Worm (Caenorhabditis elegans): ENCODE results near the gene plc-4.

plc-4 gene

DNA sequence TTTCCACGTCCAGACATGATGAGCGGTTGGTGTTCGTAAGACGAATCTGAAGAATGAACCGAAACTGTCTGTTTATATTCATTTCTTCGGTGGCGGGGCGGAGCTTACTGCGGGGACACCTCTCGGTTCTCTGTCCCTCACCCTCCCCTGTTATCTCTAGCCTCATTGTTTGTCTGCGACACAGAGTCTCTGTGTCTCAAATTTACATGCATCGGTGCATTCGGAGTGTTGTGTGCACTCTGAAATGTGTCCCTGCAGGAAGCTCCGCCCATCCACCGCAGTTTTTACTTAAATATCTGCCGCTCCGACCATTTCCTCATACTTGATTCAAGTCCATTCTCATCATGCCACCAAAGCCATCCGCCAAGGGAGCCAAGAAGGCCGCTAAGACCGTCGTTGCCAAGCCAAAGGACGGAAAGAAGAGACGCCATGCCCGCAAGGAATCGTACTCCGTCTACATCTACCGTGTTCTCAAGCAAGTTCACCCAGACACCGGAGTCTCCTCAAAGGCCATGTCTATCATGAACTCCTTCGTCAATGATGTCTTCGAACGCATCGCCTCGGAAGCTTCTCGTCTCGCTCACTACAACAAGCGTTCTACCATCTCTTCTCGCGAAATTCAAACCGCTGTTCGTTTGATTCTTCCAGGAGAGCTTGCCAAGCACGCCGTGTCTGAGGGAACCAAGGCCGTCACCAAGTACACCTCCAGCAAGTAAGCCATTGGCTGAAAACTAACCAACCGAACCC lies 26.1 kb downstream of the plc-4 start, which contains the start of the genes his-61 and his-62 (continued):
- TF ChIP-seq ceh-63 (GFP tag; optimal IDR thresholded peaks at IDR 0.05) = no peak
- no peak for TF ChIP-seq egl-13 (tag; optimal IDR thresholded peaks at IDR 0.05)

DNA sequence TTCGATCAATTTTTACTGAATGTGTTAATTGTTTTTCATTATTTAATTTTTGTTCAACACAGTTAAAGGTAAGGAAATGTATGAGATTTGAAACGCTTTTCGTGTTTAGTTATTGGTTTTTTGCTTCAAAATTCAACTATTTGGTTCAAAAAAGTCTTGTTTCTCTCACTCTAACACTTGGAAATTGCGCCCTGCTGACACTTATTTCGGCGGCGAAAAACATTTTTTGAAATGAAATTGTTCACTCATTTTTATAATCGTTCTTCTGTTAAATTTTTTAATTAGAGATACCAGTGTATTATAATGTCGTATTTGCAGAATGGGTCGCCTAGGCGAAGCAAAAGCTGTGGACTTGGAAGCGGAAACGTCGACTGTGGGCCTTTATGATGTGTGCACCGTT lies 34.3 kb downstream of the plc-4 start, which contains the start of gene rod-1:
Gene rod-1, plus strand, starts transcription at position 319 of the 400 bp plus-strand sequence.
- TF ChIP-seq grh-1 (GFP tag; IDR thresholded peaks at IDR 0.05) = no peak
- TF ChIP-seq lin-15B (tag; optimal IDR thresholded peaks at IDR 0.05) = no peak
- no peak for TF ChIP-seq Y116A8C.19 (tag; optimal IDR thresholded peaks at IDR 0.05; ENCODE audit: borderline replicate concordance)
- TF ChIP-seq skn-1 (tag; optimal IDR thresholded peaks at IDR 0.05) = peak; percentile 3
- TF ChIP-seq tlp-1 (tag; optimal IDR thresholded peaks at IDR 0.05) = no peak
- TF ChIP-seq ztf-11 (tag; optimal IDR thresholded peaks at IDR 0.05) = no peak
- peak; percentile 65 to 72 for TF ChIP-seq efl-1 (optimal IDR thresholded peaks at IDR 0.05)
- TF ChIP-seq efl-1 (GFP tag; optimal IDR thresholded peaks at IDR 0.05 in 1 of 2) = peak; percentile 79 to 97
- TF ChIP-seq lin-35 (GFP tag; optimal IDR thresholded peaks at IDR 0.05) = peak; percentile 63 to 89
- TF ChIP-seq mdl-1 (tag; optimal IDR thresholded peaks at IDR 0.05) = no peak
- TF ChIP-seq unc-130 (tag; optimal IDR thresholded peaks at IDR 0.05) = no peak
- TF ChIP-seq C04F5.9 (tag; optimal IDR thresholded peaks at IDR 0.05) = no peak
- peak in 1 of 2 experiments; percentile 69 for TF ChIP-seq lsy-2 (tag; optimal IDR thresholded peaks at IDR 0.05)
- no peak for TF ChIP-seq lin-39 (tag; optimal IDR thresholded peaks at IDR 0.05)
- no peak for TF ChIP-seq egl-13 (tag; optimal IDR thresholded peaks at IDR 0.05)
- TF ChIP-seq nhr-47 (tag; optimal IDR thresholded peaks at IDR 0.05) = no peak
- no peak for TF ChIP-seq unc-62 (GFP tag; optimal IDR thresholded peaks at IDR 0.05)
- TF ChIP-seq ceh-63 (GFP tag; optimal IDR thresholded peaks at IDR 0.05) = no peak
- peak; percentile 31 to 84 (median 73) for TF ChIP-seq dpl-1 (GFP tag; optimal IDR thresholded peaks at IDR 0.05)

DNA sequence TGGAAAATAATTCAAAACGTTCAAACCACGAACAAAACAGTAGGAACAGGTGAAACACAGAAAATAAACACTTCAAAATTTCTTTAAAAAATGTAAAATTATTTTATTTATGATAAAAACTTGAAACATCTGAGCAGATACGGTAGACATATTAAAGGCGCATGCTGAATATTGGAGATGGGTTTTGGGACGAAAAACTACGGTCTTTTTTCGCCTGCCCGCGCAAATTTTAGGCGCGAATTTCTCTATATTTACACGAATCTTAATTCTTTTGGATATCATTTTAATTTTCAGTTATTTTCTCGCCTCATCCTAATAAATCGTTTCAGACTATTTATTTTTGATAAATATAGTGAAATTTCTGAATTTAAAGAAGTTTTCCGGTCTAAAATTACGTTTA lies 34.8 kb downstream of the plc-4 start:
- TF ChIP-seq ceh-63 (GFP tag; optimal IDR thresholded peaks at IDR 0.05) (no peak), elt-2 (tag; optimal IDR thresholded peaks at IDR 0.05) (no peak), blmp-1 (tag; optimal IDR thresholded peaks at IDR 0.05) (no peak)

DNA sequence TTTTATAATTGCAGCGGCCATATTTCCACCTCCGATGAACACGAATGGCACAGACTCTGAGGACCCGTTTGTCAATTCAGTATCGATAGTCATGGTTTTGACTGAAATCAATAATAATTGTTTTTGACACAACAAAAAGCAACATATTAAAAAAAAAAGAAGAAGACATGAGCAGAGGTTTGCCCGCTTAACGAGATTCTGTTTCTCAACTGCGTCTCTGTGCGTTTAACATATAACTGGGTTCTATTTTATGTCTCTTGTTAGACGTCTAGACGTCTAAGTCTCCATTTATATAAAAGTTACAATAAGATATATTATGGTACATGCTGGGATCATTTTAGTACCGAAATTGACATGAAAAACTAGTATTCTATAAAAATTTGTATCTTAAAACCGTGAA lies 35.3 kb downstream of the plc-4 start, which contains the start of gene pycr-4:
Gene pycr-4, minus strand, starts transcription at position 101 of the 400 bp plus-strand sequence.
- no peak for TF ChIP-seq C16A3.4 (tag; optimal IDR thresholded peaks at IDR 0.05)
- TF ChIP-seq lin-39 (tag; optimal IDR thresholded peaks at IDR 0.05) = no peak
- TF ChIP-seq ceh-88 (GFP tag; IDR thresholded peaks at IDR 0.05) = no peak
- TF ChIP-seq grh-1 (GFP tag; IDR thresholded peaks at IDR 0.05) = no peak
- no peak for TF ChIP-seq nhr-237 (tag; optimal IDR thresholded peaks at IDR 0.05)
- TF ChIP-seq efl-1 (optimal IDR thresholded peaks at IDR 0.05) = peak; percentile 42 to 44
- TF ChIP-seq efl-1 (GFP tag; optimal IDR thresholded peaks at IDR 0.05 in 1 of 2) = peak in 1 of 2 experiments; percentile 72
- TF ChIP-seq irx-1 (tag; optimal IDR thresholded peaks at IDR 0.05) = no peak
- no peak for TF ChIP-seq unc-130 (tag; optimal IDR thresholded peaks at IDR 0.05)
- no peak for TF ChIP-seq nhr-28 (tag; optimal IDR thresholded peaks at IDR 0.05)
- no peak for TF ChIP-seq unc-86 (tag; optimal IDR thresholded peaks at IDR 0.05)
- no peak for TF ChIP-seq lin-15B (tag; optimal IDR thresholded peaks at IDR 0.05)
- no peak for TF ChIP-seq nhr-77 (tag; optimal IDR thresholded peaks at IDR 0.05)
- no peak for TF ChIP-seq aly-2 (tag; optimal IDR thresholded peaks at IDR 0.05)
- TF ChIP-seq dpl-1 (GFP tag; optimal IDR thresholded peaks at IDR 0.05) = peak in 1 of 3 experiments; percentile 14
- TF ChIP-seq sptf-1 (tag; optimal IDR thresholded peaks at IDR 0.05) = no peak
- no peak for TF ChIP-seq elt-3 (tag; optimal IDR thresholded peaks at IDR 0.05)
- peak in 1 of 2 experiments; percentile 15 for TF ChIP-seq lin-35 (GFP tag; optimal IDR thresholded peaks at IDR 0.05)

DNA sequence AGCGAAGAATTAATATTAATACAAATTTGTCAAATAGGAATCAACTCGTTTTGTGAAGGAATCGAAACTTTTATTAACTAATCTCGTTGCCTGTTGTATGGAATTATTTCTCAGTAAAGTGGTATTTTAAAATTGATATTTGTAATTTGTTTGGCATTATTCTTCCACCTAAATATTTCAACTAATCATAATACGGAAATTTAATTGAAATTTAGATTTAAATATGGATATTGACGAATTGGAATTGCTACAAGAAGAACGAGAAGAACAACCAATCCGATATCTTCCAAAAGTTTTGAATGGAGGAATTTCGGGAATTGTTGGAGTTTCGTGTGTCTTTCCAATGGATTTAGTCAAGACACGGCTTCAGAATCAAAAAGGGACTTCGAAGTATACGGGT lies 37.6 kb downstream of the plc-4 start, which contains the start of gene slc-25A18.2:
Gene slc-25A18.2, plus strand, starts transcription at position 216 of the 400 bp plus-strand sequence.
- TF ChIP-seq efl-1 (optimal IDR thresholded peaks at IDR 0.05) (no peak), efl-1 (GFP tag; optimal IDR thresholded peaks at IDR 0.05 in 1 of 2) (peak in 1 of 2 experiments; percentile 62), zag-1 (tag; optimal IDR thresholded peaks at IDR 0.05) (no peak)

Measured in whole organism, L1 larva.